Worm (Caenorhabditis elegans) whole organism, mixed stage, embryonic: ENCODE measurements around the gene Y54F10AL.1.

Experiments
- ces-1 ChIP-seq: fragments of 150-350 bp; optimal IDR thresholded peaks from 2 replicates; lab custom pipeline; 2014; ENCODE audit warnings: missing biosample characterization, missing genetic modification reagents, missing genetic modification characterization
- nhr-2 ChIP-seq: fragments of 150-350 bp; optimal IDR thresholded peaks from 2 replicates; lab custom pipeline; 2014; ENCODE audit warnings: missing biosample characterization, missing genetic modification characterization

- no peak for TF ChIP-seq nhr-2
- no peak for TF ChIP-seq ces-1 (GFP tag; lab: Kevin White, UChicago)
These were observed 21.0 kb downstream of the Y54F10AL.1 start, which contains the start of gene Y54F10AM.6 for ce11 chrIII:2508518-2508917.
